Worm (Caenorhabditis elegans): ENCODE results near the gene T26A8.4.
A peak's percentile ranks its signal among the peaks of the same experiment; 100 is the strongest.

Gene T26A8.4

DNA sequence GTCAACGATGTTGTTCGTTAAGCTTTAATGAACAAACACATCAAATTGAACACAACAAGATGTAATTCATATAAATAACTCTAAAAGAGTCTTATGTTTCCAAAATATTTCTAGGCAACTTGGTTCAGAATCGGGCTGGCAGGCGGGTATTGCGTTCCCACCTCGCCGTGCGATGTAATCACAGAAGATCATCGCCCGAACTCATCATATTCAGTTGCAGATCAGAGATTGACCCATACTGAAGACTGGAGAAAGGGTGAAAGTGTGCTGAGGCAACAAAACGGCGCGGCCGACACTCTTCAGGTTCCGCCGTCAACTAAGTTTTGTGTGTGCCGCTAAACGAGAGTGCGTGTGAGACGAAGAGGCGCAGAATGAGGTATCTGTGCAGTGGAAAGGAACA is 4.2 kb downstream of the T26A8.4 start (continued):
- TF ChIP-seq unc-98 (GFP tag; IDR thresholded peaks at IDR 0.05) = no peak
- TF ChIP-seq dpl-1 (GFP tag; optimal IDR thresholded peaks at IDR 0.05) = peak; percentile 47 to 54 (median 50)
- TF ChIP-seq ztf-11 (tag; optimal IDR thresholded peaks at IDR 0.05) = peak in 1 of 2 experiments; percentile 80
- TF ChIP-seq egl-13 (tag; optimal IDR thresholded peaks at IDR 0.05) = peak; percentile 62
- no peak for TF ChIP-seq tlp-1 (tag; optimal IDR thresholded peaks at IDR 0.05)

ce11 chrIV:8426537-8426936 is 6.2 kb downstream of the T26A8.4 start, which contains the start of the genes T26A8.3 and tmem-231:
Gene T26A8.3 (minus strand): TSS chrIV:8426637.
Gene tmem-231 (plus strand): TSS chrIV:8426785.
- TF ChIP-seq xbp-1 (tag; optimal IDR thresholded peaks at IDR 0.05) = no peak
- no peak for TF ChIP-seq alr-1 (tag; optimal IDR thresholded peaks at IDR 0.05; ENCODE audit: borderline replicate concordance)
- TF ChIP-seq aly-2 (tag; optimal IDR thresholded peaks at IDR 0.05) = no peak
- no peak for TF ChIP-seq mdl-1 (tag; optimal IDR thresholded peaks at IDR 0.05)
- no peak for TF ChIP-seq nhr-71 (tag; optimal IDR thresholded peaks at IDR 0.05)
- no peak for TF ChIP-seq isw-1 (GFP tag; IDR thresholded peaks at IDR 0.05)
- TF ChIP-seq fkh-10 (GFP tag; optimal IDR thresholded peaks at IDR 0.05) = no peak
- TF ChIP-seq blmp-1 (tag; optimal IDR thresholded peaks at IDR 0.05) = no peak
- no peak for TF ChIP-seq egl-27 (tag; optimal IDR thresholded peaks at IDR 0.05)
- TF ChIP-seq efl-1 (optimal IDR thresholded peaks at IDR 0.05) = no peak
- no peak for TF ChIP-seq efl-1 (GFP tag; optimal IDR thresholded peaks at IDR 0.05 in 1 of 2)
- TF ChIP-seq nhr-19 (GFP tag; conservative IDR thresholded peaks at IDR 0.05) = no peak
- no peak for TF ChIP-seq tbx-2 (tag; optimal IDR thresholded peaks at IDR 0.05)
- TF ChIP-seq C04F5.9 (tag; optimal IDR thresholded peaks at IDR 0.05) = no peak
- TF ChIP-seq nhr-28 (tag; optimal IDR thresholded peaks at IDR 0.05) = no peak
- TF ChIP-seq fkh-4 (tag; optimal IDR thresholded peaks at IDR 0.05; ENCODE audit: borderline replicate concordance) = no peak
- no peak for TF ChIP-seq pqm-1 (tag; optimal IDR thresholded peaks at IDR 0.05)
- TF ChIP-seq Y116A8C.19 (tag; optimal IDR thresholded peaks at IDR 0.05; ENCODE audit: borderline replicate concordance) = no peak
- TF ChIP-seq nhr-85 (tag) = no peak

DNA sequence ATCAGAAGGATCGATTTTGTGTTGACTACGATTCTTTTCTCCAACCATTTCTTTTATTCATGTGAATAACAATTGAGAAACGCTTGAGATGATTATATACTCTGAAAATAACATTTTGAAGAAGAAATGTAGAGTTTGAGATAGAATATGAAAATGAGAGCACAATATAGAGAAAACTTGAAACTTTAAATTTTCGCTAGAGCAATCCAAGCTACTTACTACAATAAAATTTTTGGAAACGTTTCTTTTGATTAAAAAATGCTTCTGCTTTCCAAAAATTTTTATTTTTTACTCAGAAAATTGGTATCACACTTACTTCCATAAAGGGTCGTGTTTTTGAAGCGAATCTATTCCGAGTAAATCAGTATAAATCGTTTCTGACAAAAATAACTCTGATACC is 11.7 kb downstream of the T26A8.4 start, which contains the start of gene M116.5:
Gene M116.5, minus strand, starts transcription at position 101 of the 400 bp plus-strand sequence.
- TF ChIP-seq fkh-8 (tag; optimal IDR thresholded peaks at IDR 0.05) (no peak), hlh-4 (tag; optimal IDR thresholded peaks at IDR 0.05) (no peak), hlh-17 (GFP tag; optimal IDR thresholded peaks at IDR 0.05; ENCODE audit: borderline replicate concordance) (no peak), nhr-19 (GFP tag; conservative IDR thresholded peaks at IDR 0.05) (no peak), pax-3 (tag; optimal IDR thresholded peaks at IDR 0.05) (no peak), elt-2 (tag; optimal IDR thresholded peaks at IDR 0.05) (no peak), ceh-8 (GFP tag; optimal IDR thresholded peaks at IDR 0.05) (no peak), unc-86 (tag; optimal IDR thresholded peaks at IDR 0.05) (no peak), ces-1 (GFP tag; optimal IDR thresholded peaks at IDR 0.05) (no peak), ets-5 (GFP tag; IDR thresholded peaks at IDR 0.05) (no peak)

- TF ChIP-seq mep-1 (tag; optimal IDR thresholded peaks at IDR 0.05) (no peak), snpc-4 (tag; optimal IDR thresholded peaks at IDR 0.05) (no peak), nhr-11 (tag; optimal IDR thresholded peaks at IDR 0.05) (no peak), ceh-63 (GFP tag; optimal IDR thresholded peaks at IDR 0.05) (no peak), grh-1 (GFP tag; IDR thresholded peaks at IDR 0.05) (no peak), nhr-85 (tag) (no peak), xbp-1 (tag; optimal IDR thresholded peaks at IDR 0.05) (no peak), nhr-12 (tag; optimal IDR thresholded peaks at IDR 0.05) (no peak), nhr-20 (tag; optimal IDR thresholded peaks at IDR 0.05) (no peak), sup-37 (GFP tag; optimal IDR thresholded peaks at IDR 0.05) (no peak)
Measured at ce11 chrIV:8397814-8398213, 34.9 kb downstream of the T26A8.4 start.

All from whole organism, L1 larva.